Worm (Caenorhabditis elegans) whole organism, L4 larva: ENCODE results near the gene jac-1.

Source experiments
- D1046.2 ChIP-seq: fragments of 200-800 bp; sonication (Bioruptor generic); IDR thresholded peaks from 2 replicates; pipeline ENCODE4 v1.3.6; 2022; ENCODE audit warnings: missing genetic modification characterization, missing compliant biosample characterization
- F10B5.3 ChIP-seq: sonication (generic microtip); optimal IDR thresholded peaks from 2 replicates; lab custom pipeline; 2016; ENCODE audit warnings: mild to moderate bottlenecking, missing genetic modification characterization, missing compliant biosample characterization
- F26F4.8 ChIP-seq: fragments of 200-800 bp; sonication (Bioruptor generic); conservative IDR thresholded peaks from 2 replicates; pipeline ENCODE4 v1.3.6; 2022; ENCODE audit warnings: missing genetic modification characterization, missing compliant biosample characterization
- F37D6.2 ChIP-seq: sonication (generic microtip); optimal IDR thresholded peaks from 2 replicates; lab custom pipeline; 2016; ENCODE audit warnings: mild to moderate bottlenecking, missing genetic modification characterization, missing compliant biosample characterization
- F44E2.7 ChIP-seq: fragments of 200-800 bp; sonication (Bioruptor generic); IDR thresholded peaks from 2 replicates; pipeline ENCODE4 v2.1.2; 2022; ENCODE audit warnings: missing genetic modification characterization, missing compliant biosample characterization
- R02D3.7 ChIP-seq: fragments of 150-350 bp; sonication (generic microtip); optimal IDR thresholded peaks from 3 replicates; lab custom pipeline; 2014; ENCODE audit warnings: missing biosample characterization, missing genetic modification characterization
- T20F7.1 ChIP-seq: fragments of 200-800 bp; sonication (Bioruptor generic); optimal IDR thresholded peaks from 2 replicates; lab custom pipeline; 2018; ENCODE audit warnings: mild to moderate bottlenecking, missing genetic modification characterization, missing compliant biosample characterization
- T26A8.4 ChIP-seq: fragments of 200-800 bp; sonication (Bioruptor generic); IDR thresholded peaks from 2 replicates; pipeline ENCODE4 v1.3.6; 2022; ENCODE audit warnings: missing genetic modification characterization, missing compliant biosample characterization
- Y105C5A.15 ChIP-seq: fragments of 200-800 bp; sonication (Bioruptor generic); IDR thresholded peaks from 2 replicates; pipeline ENCODE4 v1.3.6; 2022; ENCODE audit warnings: missing genetic modification characterization, missing compliant biosample characterization
- Y48G9A.11 ChIP-seq: fragments of 200-800 bp; sonication (Bioruptor generic); IDR thresholded peaks from 2 replicates; pipeline ENCODE4 v1.3.6; 2022; ENCODE audit warnings: missing genetic modification reagents, missing genetic modification characterization, missing compliant biosample characterization
- Y5F2A.4 ChIP-seq: fragments of 200-800 bp; sonication (Bioruptor generic); optimal IDR thresholded peaks from 2 replicates; lab custom pipeline; 2018; ENCODE audit warnings: mild to moderate bottlenecking, missing genetic modification characterization, missing compliant biosample characterization
- ZK337.2 ChIP-seq: fragments of 200-800 bp; sonication (Bioruptor generic); IDR thresholded peaks from 2 replicates; pipeline ENCODE4 v1.3.6; 2022; ENCODE audit warnings: missing genetic modification reagents, missing genetic modification characterization, missing compliant biosample characterization
- aha-1 ChIP-seq: fragments of 150-350 bp; peaks from one replicate; lab custom pipeline; 2014; ENCODE audit warnings: missing biosample characterization, missing genetic modification characterization
- ama-1 ChIP-seq: fragments of 150-350 bp; optimal IDR thresholded peaks from 2 replicates; lab custom pipeline; 2014; ENCODE audit warnings: inconsistent platforms, mixed read lengths
- ceh-28 ChIP-seq: fragments of 150-350 bp; optimal IDR thresholded peaks from 2 replicates; lab custom pipeline; 2014; ENCODE audit warnings: missing biosample characterization, missing genetic modification reagents, missing genetic modification characterization
- ceh-62 ChIP-seq: sonication (generic microtip); optimal IDR thresholded peaks from 2 replicates; lab custom pipeline; 2017; ENCODE audit warnings: missing biosample characterization, missing genetic modification characterization
- ces-1 ChIP-seq: fragments of 150-350 bp; sonication (generic microtip); optimal IDR thresholded peaks from 4 replicates; lab custom pipeline; 2014; ENCODE audit warnings: missing biosample characterization, missing genetic modification reagents, missing genetic modification characterization
- dmd-6 ChIP-seq: fragments of 200-800 bp; sonication (Bioruptor generic); IDR thresholded peaks from 2 replicates; pipeline ENCODE4 v1.3.6; 2022; ENCODE audit warnings: missing genetic modification reagents, missing genetic modification characterization, missing compliant biosample characterization
- dmd-8 ChIP-seq: fragments of 200-800 bp; sonication (Bioruptor generic); IDR thresholded peaks from 2 replicates; pipeline ENCODE4 v1.3.6; 2022; ENCODE audit warnings: missing genetic modification characterization, missing compliant biosample characterization
- duxl-1 ChIP-seq: sonication (generic microtip); optimal IDR thresholded peaks from 2 replicates; lab custom pipeline; 2016; ENCODE audit warnings: mild to moderate bottlenecking, missing genetic modification characterization, moderate library complexity, missing compliant biosample characterization; ENCODE audit not compliant: poor library complexity
- dve-1 ChIP-seq: sonication (generic microtip); optimal IDR thresholded peaks from 2 replicates; lab custom pipeline; 2017; ENCODE audit warnings: antibody characterized with exemption, mild to moderate bottlenecking, missing genetic modification characterization, missing compliant biosample characterization; ENCODE audit not compliant: insufficient read depth
- egl-27 ChIP-seq: sonication (generic microtip); optimal IDR thresholded peaks from 3 replicates; lab custom pipeline; 2017; ENCODE audit warnings: missing biosample characterization, missing genetic modification reagents, missing genetic modification characterization
- fkh-10 ChIP-seq: fragments of 150-350 bp; optimal IDR thresholded peaks from 2 replicates; lab custom pipeline; 2014; ENCODE audit warnings: missing biosample characterization, missing genetic modification reagents, missing genetic modification characterization
- hmg-1.1 ChIP-seq: fragments of 200-800 bp; sonication (Bioruptor generic); IDR thresholded peaks from 2 replicates; pipeline ENCODE4 v1.3.6; 2022; ENCODE audit warnings: missing genetic modification reagents, missing genetic modification characterization, missing compliant biosample characterization
- lim-7 ChIP-seq: fragments of 200-800 bp; sonication (Bioruptor generic); IDR thresholded peaks from 2 replicates; pipeline ENCODE4 v1.3.6; 2022; ENCODE audit warnings: missing genetic modification characterization, missing compliant biosample characterization
- lin-13 ChIP-seq: fragments of 150-350 bp; optimal IDR thresholded peaks from 2 replicates; lab custom pipeline; 2014; ENCODE audit warnings: missing biosample characterization, missing genetic modification reagents, missing genetic modification characterization
- lin-15B ChIP-seq: fragments of 150-350 bp; sonication (generic microtip); optimal IDR thresholded peaks from 3 replicates; lab custom pipeline; 2014; ENCODE audit warnings: missing biosample characterization, missing genetic modification characterization
- lin-29 ChIP-seq: fragments of 200-800 bp; sonication (Bioruptor generic); IDR thresholded peaks from 2 replicates; pipeline ENCODE4 v1.3.6; 2022; ENCODE audit warnings: missing genetic modification reagents, missing genetic modification characterization, missing compliant biosample characterization
- lin-39 ChIP-seq: fragments of 150-350 bp; optimal IDR thresholded peaks from 2 replicates; lab custom pipeline; 2014; ENCODE audit warnings: missing biosample characterization, missing genetic modification reagents, missing genetic modification characterization
- lir-3 ChIP-seq: sonication (generic microtip); optimal IDR thresholded peaks from 2 replicates; lab custom pipeline; 2016; ENCODE audit warnings: mild to moderate bottlenecking, missing genetic modification characterization, missing compliant biosample characterization
- nhr-237 ChIP-seq: sonication (generic microtip); optimal IDR thresholded peaks from 2 replicates; lab custom pipeline; 2017; ENCODE audit warnings: missing biosample characterization, missing genetic modification characterization
- nhr-28 ChIP-seq: fragments of 150-350 bp; optimal IDR thresholded peaks from 2 replicates; lab custom pipeline; 2014; ENCODE audit warnings: missing biosample characterization, missing genetic modification characterization
- nhr-42 ChIP-seq: fragments of 200-800 bp; sonication (Bioruptor generic); IDR thresholded peaks from 2 replicates; pipeline ENCODE4 v1.3.6; 2022; ENCODE audit warnings: missing genetic modification characterization, missing compliant biosample characterization
- nhr-48 ChIP-seq: sonication (generic microtip); optimal IDR thresholded peaks from 2 replicates; lab custom pipeline; 2016; ENCODE audit warnings: mild to moderate bottlenecking, missing genetic modification characterization, missing compliant biosample characterization
- pqm-1 ChIP-seq: sonication (generic microtip); optimal IDR thresholded peaks from 2 replicates; lab custom pipeline; 2017; ENCODE audit warnings: missing biosample characterization, missing genetic modification characterization
- sdz-12 ChIP-seq: fragments of 200-800 bp; sonication (Bioruptor generic); optimal IDR thresholded peaks from 2 replicates; lab custom pipeline; 2018; ENCODE audit warnings: mild to moderate bottlenecking, missing genetic modification characterization, missing compliant biosample characterization
- skn-1 ChIP-seq: fragments of 150-350 bp; optimal IDR thresholded peaks from 2 replicates; lab custom pipeline; 2014; ENCODE audit warnings: missing biosample characterization, missing genetic modification characterization
- snpc-1.2 ChIP-seq: fragments of 200-800 bp; sonication (Bioruptor generic); IDR thresholded peaks from 2 replicates; pipeline ENCODE4 v1.3.6; 2022; ENCODE audit warnings: missing genetic modification reagents, missing genetic modification characterization, missing compliant biosample characterization
- unc-39 ChIP-seq: sonication (generic microtip); optimal IDR thresholded peaks from 2 replicates; lab custom pipeline; 2017; ENCODE audit warnings: missing biosample characterization, missing genetic modification characterization
- unc-62 ChIP-seq, 3 experiments: fragments of 150-350 bp in 1 of 3; sonication (generic microtip); optimal IDR thresholded peaks in 2 of 3; peaks in 1 of 3; 1 replicate in 1 of 3; 2 replicates in 2 of 3; lab custom pipeline; 2014 to 2017; ENCODE audit warnings: missing biosample characterization in 3 of 3, missing genetic modification characterization in 3 of 3, missing genetic modification reagents in 3 of 3, missing genotype in 1 of 3

jac-1 gene

DNA sequence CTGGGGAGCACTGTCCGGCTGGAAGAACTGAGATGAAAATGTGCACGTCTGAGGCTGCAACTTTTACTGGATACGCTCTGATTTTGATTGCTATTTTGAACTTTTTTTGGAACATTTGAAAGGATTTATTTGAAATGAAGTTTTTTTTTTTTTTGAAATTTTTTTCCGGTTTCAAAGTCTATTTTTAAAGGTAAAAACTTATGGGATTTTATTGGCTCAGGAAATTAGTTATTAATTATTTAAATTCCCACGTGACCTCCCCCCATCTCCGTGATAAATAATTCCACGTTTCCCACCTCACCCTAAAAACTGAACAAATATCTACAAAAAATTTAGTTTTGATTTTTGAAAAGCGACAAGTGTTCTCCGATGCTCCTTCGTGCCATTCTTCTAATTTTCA, 62.3 kb downstream of the jac-1 start, which contains the start of gene Y105C5B.18 (continued):
- no peak for TF ChIP-seq lin-39

ce11 chrIV:15962801-15963200, 63.8 kb downstream of the jac-1 start, which contains the start of gene Y105C5B.17:
TSS of gene Y105C5B.17 (plus strand) at chrIV:15963101.
- no peak for TF ChIP-seq lin-29 (GFP tag; lab: Robert Waterston, UW)
- TF ChIP-seq nhr-237 (tag; lab: Kevin White, UChicago) = no peak

ce11 chrIV:15962219-15962762, 64.4 kb downstream of the jac-1 start, which contains the start of gene lgc-19:
TSS of gene lgc-19 (minus strand) at chrIV:15962712.
- TF ChIP-seq aha-1 (tag; lab: Kevin White, UChicago) = peak; percentile 54
- TF ChIP-seq lir-3 = no peak
- TF ChIP-seq unc-62 (GFP tag; optimal IDR thresholded peaks at IDR 0.05 in 1 of 2; lab: Kevin White, UChicago) = peak in 1 of 2 experiments; percentile 87
- TF ChIP-seq unc-62 (tag; optimal IDR thresholded peaks at IDR 0.05; lab: Kevin White, UChicago) = no peak

DNA sequence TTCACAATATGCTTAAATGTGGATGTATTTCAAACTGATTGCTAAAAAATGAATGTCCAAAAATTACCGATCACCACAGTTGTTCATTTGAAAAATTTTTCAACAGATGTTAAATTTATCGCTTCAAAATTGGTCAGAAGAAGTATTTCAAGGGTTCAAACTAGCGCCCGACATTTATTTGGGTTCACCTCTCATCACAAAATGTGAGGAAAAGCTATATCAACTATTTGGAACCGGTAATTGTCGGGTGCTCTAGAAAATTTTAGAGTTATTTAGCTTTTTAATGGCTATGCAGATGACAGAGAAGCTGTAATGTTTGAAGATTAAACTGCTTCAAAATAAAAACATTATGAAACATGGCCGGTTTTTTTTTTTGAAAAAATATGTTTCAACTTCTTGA, 65.6 kb downstream of the jac-1 start:
- TF ChIP-seq dmd-8 = no peak
- no peak for TF ChIP-seq fkh-10 (GFP tag; lab: Kevin White, UChicago)
- peak; percentile 66 for TF ChIP-seq snpc-1.2 (GFP tag; lab: Robert Waterston, UW)
- TF ChIP-seq F44E2.7 (GFP tag; lab: Robert Waterston, UW) = no peak
- no peak for TF ChIP-seq nhr-48 (tag; lab: Kevin White, UChicago)
- no peak for TF ChIP-seq F10B5.3 (tag; lab: Kevin White, UChicago)
- no peak for TF ChIP-seq lin-15B (tag; lab: Kevin White, UChicago)
- no peak for TF ChIP-seq skn-1 (tag; lab: Kevin White, UChicago)
- TF ChIP-seq T26A8.4 = no peak
- TF ChIP-seq Y5F2A.4 (GFP tag; lab: Kevin White, UChicago) = no peak
- no peak for TF ChIP-seq Y48G9A.11
- no peak for TF ChIP-seq egl-27
- TF ChIP-seq Y105C5A.15 (GFP tag; lab: Robert Waterston, UW) = no peak
- TF ChIP-seq lin-13 = no peak
- peak in 1 of 2 experiments; percentile 27 for TF ChIP-seq unc-62 (GFP tag; optimal IDR thresholded peaks at IDR 0.05 in 1 of 2; lab: Kevin White, UChicago)
- TF ChIP-seq unc-62 (tag; optimal IDR thresholded peaks at IDR 0.05; lab: Kevin White, UChicago) = no peak
- TF ChIP-seq lim-7 = no peak

DNA sequence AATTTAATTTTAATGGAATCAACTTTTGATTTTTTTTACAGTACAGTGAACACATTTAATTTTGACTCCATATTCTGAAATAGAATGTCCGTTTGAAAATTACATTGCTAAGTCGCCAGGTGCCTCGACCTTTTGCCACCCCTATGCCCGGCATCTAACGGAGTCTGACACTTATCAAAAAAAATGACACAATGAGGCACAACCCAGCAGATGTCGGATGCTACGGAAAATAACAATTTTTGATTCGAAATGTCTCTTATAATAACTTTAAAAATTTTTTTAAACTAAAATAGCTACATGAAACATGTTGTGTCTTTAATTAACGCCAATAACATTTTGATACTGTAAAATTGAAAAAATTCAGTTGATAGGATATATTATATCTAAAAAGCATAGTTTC, 71.3 kb downstream of the jac-1 start:
- TF ChIP-seq aha-1 (tag; lab: Kevin White, UChicago) (peak; percentile 50), F26F4.8 (no peak), snpc-1.2 (GFP tag; lab: Robert Waterston, UW) (peak; percentile 44; the same call in 1 of the 2 replicates)

ce11 chrIV:15953689-15954088, 73.0 kb downstream of the jac-1 start:
- TF ChIP-seq snpc-1.2 (GFP tag; lab: Robert Waterston, UW) = peak; percentile 92
- TF ChIP-seq nhr-42 (GFP tag; lab: Robert Waterston, UW) = no peak

DNA sequence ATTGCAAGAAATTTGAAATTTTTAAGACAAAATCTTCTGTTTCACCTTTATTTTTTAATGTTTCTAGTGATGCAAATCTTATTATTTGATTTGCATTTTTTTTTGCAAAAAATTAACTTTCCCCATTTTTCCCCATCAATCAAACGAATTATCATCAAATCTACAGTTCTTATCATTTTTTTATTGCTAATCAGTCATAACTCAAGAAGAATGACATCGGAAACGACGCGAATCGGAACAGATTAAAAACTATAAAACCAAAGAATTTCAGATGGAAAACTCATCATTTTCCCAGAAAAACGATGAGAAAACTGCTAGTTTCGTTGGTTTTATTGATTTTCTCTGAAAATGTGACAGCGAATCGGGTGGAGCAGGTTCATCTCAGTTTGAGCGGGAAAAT, 75.0 kb downstream of the jac-1 start, which contains the start of gene Y105C5B.15:
Y105C5B.15 (plus strand) TSS at position 297 of the 400 bp plus-strand sequence.
- TF ChIP-seq unc-39 (tag; lab: Kevin White, UChicago) (no peak), ces-1 (GFP tag; lab: Kevin White, UChicago) (no peak), unc-62 (GFP tag; optimal IDR thresholded peaks at IDR 0.05 in 1 of 2; lab: Kevin White, UChicago) (no peak), unc-62 (tag; optimal IDR thresholded peaks at IDR 0.05; lab: Kevin White, UChicago) (no peak), F37D6.2 (tag; lab: Kevin White, UChicago) (no peak), F26F4.8 (no peak), ZK337.2 (GFP tag; lab: Robert Waterston, UW) (no peak), T20F7.1 (GFP tag; lab: Kevin White, UChicago) (no peak), skn-1 (tag; lab: Kevin White, UChicago) (no peak), R02D3.7 (no peak), ceh-28 (tag; lab: Kevin White, UChicago) (no peak), hmg-1.1 (GFP tag; lab: Robert Waterston, UW) (no peak), dmd-6 (GFP tag; lab: Robert Waterston, UW) (peak; percentile 76), ceh-62 (tag; lab: Kevin White, UChicago) (no peak), sdz-12 (no peak), D1046.2 (GFP tag; lab: Robert Waterston, UW) (no peak), nhr-28 (peak; percentile 1), Y48G9A.11 (no peak), fkh-10 (GFP tag; lab: Kevin White, UChicago) (no peak), ama-1 (lab: Kevin White, UChicago) (no peak), dve-1 (no peak), duxl-1 (tag; lab: Kevin White, UChicago) (no peak), pqm-1 (tag; lab: Kevin White, UChicago) (peak; percentile 57)
